Fruit fly (Drosophila melanogaster): ENCODE measurements around the gene CG13728.

- TF ChIP-seq insv (optimal IDR thresholded peaks at IDR 0.05) (no peak), h (optimal IDR thresholded peaks at IDR 0.05) (no peak), Myc (optimal IDR thresholded peaks at IDR 0.05) (no peak), psq (optimal IDR thresholded peaks at IDR 0.05) (no peak), Sin3A (optimal IDR thresholded peaks at IDR 0.05) (no peak)
Observed at dm6 chr3L:17359225-17359773, 23.2 kb downstream of the CG13728 start, which contains the start of gene tap.

Data from Kc167 (cell line).